Worm (Caenorhabditis elegans) whole organism, L4 larva: ENCODE data around the gene sms-1.

ENCODE experiments used
- F49E8.2 ChIP-seq: sonication (generic microtip); optimal IDR thresholded peaks from 2 replicates; lab custom pipeline; 2016; ENCODE audit warnings: missing compliant biosample characterization, mild to moderate bottlenecking, missing genetic modification characterization, borderline replicate concordance
- Y105C5A.15 ChIP-seq: fragments of 200-800 bp; sonication (Bioruptor generic); IDR thresholded peaks from 2 replicates; pipeline ENCODE4 v1.3.6; 2022; ENCODE audit warnings: missing genetic modification characterization, missing compliant biosample characterization
- ZK546.5 ChIP-seq, 2 experiments: sonication (generic microtip); optimal IDR thresholded peaks; 2 replicates each; lab custom pipeline; 2017; ENCODE audit warnings: missing biosample characterization in 2 of 2, missing genetic modification characterization in 2 of 2
- aha-1 ChIP-seq: fragments of 150-350 bp; peaks from one replicate; lab custom pipeline; 2014; ENCODE audit warnings: missing biosample characterization, missing genetic modification characterization
- aly-2 ChIP-seq: sonication (generic microtip); optimal IDR thresholded peaks from 2 replicates; lab custom pipeline; 2018; ENCODE audit warnings: missing biosample characterization, missing genetic modification characterization
- ama-1 ChIP-seq: fragments of 150-350 bp; optimal IDR thresholded peaks from 2 replicates; lab custom pipeline; 2014; ENCODE audit warnings: inconsistent platforms, mixed read lengths
- arid-1 ChIP-seq: fragments of 200-800 bp; sonication (Bioruptor generic); conservative IDR thresholded peaks from 2 replicates; pipeline ENCODE4 v1.3.6; 2022; ENCODE audit warnings: missing genetic modification reagents, missing genetic modification characterization, missing compliant biosample characterization
- attf-4 ChIP-seq: sonication (generic microtip); optimal IDR thresholded peaks from 3 replicates; lab custom pipeline; 2017; ENCODE audit warnings: missing biosample characterization, missing genetic modification characterization
- cey-2 ChIP-seq: sonication (generic microtip); optimal IDR thresholded peaks from 3 replicates; lab custom pipeline; 2017; ENCODE audit warnings: missing genetic modification characterization, mild to moderate bottlenecking, missing compliant biosample characterization, antibody characterized with exemption, borderline replicate concordance; ENCODE audit not compliant: insufficient read depth
- ctbp-1 ChIP-seq: fragments of 200-800 bp; sonication (Bioruptor generic); IDR thresholded peaks from 2 replicates; pipeline ENCODE4 v1.3.6; 2022; ENCODE audit warnings: missing genetic modification reagents, missing genetic modification characterization, missing compliant biosample characterization
- daf-16 ChIP-seq, 3 experiments: sonication (generic microtip); optimal IDR thresholded peaks; 2 replicates each; lab custom pipeline; 2016 to 2017; ENCODE audit warnings: missing genetic modification characterization in 3 of 3, missing genetic modification reagents in 3 of 3, mild to moderate bottlenecking in 2 of 3, missing compliant biosample characterization in 2 of 3, missing biosample characterization in 1 of 3, moderate library complexity in 1 of 3
- daf-19 ChIP-seq: fragments of 200-800 bp; sonication (Bioruptor generic); conservative IDR thresholded peaks from 2 replicates; pipeline ENCODE4 v1.3.6; 2022; ENCODE audit warnings: missing genetic modification characterization, missing compliant biosample characterization
- dmd-6 ChIP-seq: fragments of 200-800 bp; sonication (Bioruptor generic); IDR thresholded peaks from 2 replicates; pipeline ENCODE4 v1.3.6; 2022; ENCODE audit warnings: missing genetic modification reagents, missing genetic modification characterization, missing compliant biosample characterization
- dmd-9 ChIP-seq: fragments of 200-800 bp; sonication (Bioruptor generic); IDR thresholded peaks from 2 replicates; pipeline ENCODE4 v1.3.6; 2022; ENCODE audit warnings: missing genetic modification reagents, missing genetic modification characterization, missing compliant biosample characterization
- dpl-1 ChIP-seq: fragments of 150-350 bp; optimal IDR thresholded peaks from 2 replicates; lab custom pipeline; 2014; ENCODE audit warnings: missing biosample characterization, missing genetic modification reagents, missing genetic modification characterization
- dve-1 ChIP-seq: sonication (generic microtip); optimal IDR thresholded peaks from 2 replicates; lab custom pipeline; 2017; ENCODE audit warnings: antibody characterized with exemption, mild to moderate bottlenecking, missing genetic modification characterization, missing compliant biosample characterization; ENCODE audit not compliant: insufficient read depth
- fkh-10 ChIP-seq: fragments of 150-350 bp; optimal IDR thresholded peaks from 2 replicates; lab custom pipeline; 2014; ENCODE audit warnings: missing biosample characterization, missing genetic modification reagents, missing genetic modification characterization
- gei-8 ChIP-seq: fragments of 200-800 bp; sonication (Bioruptor generic); optimal IDR thresholded peaks from 2 replicates; lab custom pipeline; 2018; ENCODE audit warnings: mild to moderate bottlenecking, missing genetic modification characterization, missing compliant biosample characterization
- hlh-11 ChIP-seq: fragments of 200-800 bp; sonication (Bioruptor generic); optimal IDR thresholded peaks from 2 replicates; lab custom pipeline; 2018; ENCODE audit warnings: mild to moderate bottlenecking, missing genetic modification characterization, missing compliant biosample characterization
- hlh-30 ChIP-seq: sonication (generic microtip); optimal IDR thresholded peaks from 2 replicates; lab custom pipeline; 2017; ENCODE audit warnings: antibody characterized with exemption, mild to moderate bottlenecking, missing genetic modification characterization, missing compliant biosample characterization; ENCODE audit not compliant: insufficient read depth
- hmg-1.1 ChIP-seq: fragments of 200-800 bp; sonication (Bioruptor generic); IDR thresholded peaks from 2 replicates; pipeline ENCODE4 v1.3.6; 2022; ENCODE audit warnings: missing genetic modification reagents, missing genetic modification characterization, missing compliant biosample characterization
- jun-1 ChIP-seq: fragments of 150-350 bp; optimal IDR thresholded peaks from 2 replicates; lab custom pipeline; 2014; ENCODE audit warnings: missing biosample characterization, missing genetic modification reagents, missing genetic modification characterization
- lim-7 ChIP-seq: fragments of 200-800 bp; sonication (Bioruptor generic); IDR thresholded peaks from 2 replicates; pipeline ENCODE4 v1.3.6; 2022; ENCODE audit warnings: missing genetic modification characterization, missing compliant biosample characterization
- lin-38 ChIP-seq: fragments of 200-800 bp; sonication (Bioruptor generic); IDR thresholded peaks from 2 replicates; pipeline ENCODE4 v1.3.6; 2022; ENCODE audit warnings: missing genetic modification reagents, missing genetic modification characterization, missing compliant biosample characterization
- lin-39 ChIP-seq: fragments of 150-350 bp; optimal IDR thresholded peaks from 2 replicates; lab custom pipeline; 2014; ENCODE audit warnings: missing biosample characterization, missing genetic modification reagents, missing genetic modification characterization
- lsy-2 ChIP-seq, 2 experiments: fragments of 150-350 bp in 1 of 2; sonication (generic microtip) in 1 of 2; optimal IDR thresholded peaks; 2 replicates each; lab custom pipeline; 2014 to 2017; ENCODE audit warnings: missing biosample characterization in 2 of 2, missing genetic modification characterization in 2 of 2
- mdl-1 ChIP-seq, 2 experiments: fragments of 150-350 bp in 1 of 2; sonication (generic microtip) in 1 of 2; optimal IDR thresholded peaks; 2 replicates each; lab custom pipeline; 2014 to 2017; ENCODE audit warnings: missing biosample characterization in 2 of 2, missing genetic modification characterization in 2 of 2
- mep-1 ChIP-seq: fragments of 150-350 bp; sonication (generic microtip); optimal IDR thresholded peaks from 3 replicates; lab custom pipeline; 2014; ENCODE audit warnings: missing biosample characterization, missing genetic modification characterization
- mxl-2 ChIP-seq: fragments of 200-800 bp; sonication (Bioruptor generic); conservative IDR thresholded peaks from 2 replicates; pipeline ENCODE4 v1.3.6; 2022; ENCODE audit warnings: missing genetic modification reagents, missing genetic modification characterization, missing compliant biosample characterization
- nhr-11 ChIP-seq: fragments of 150-350 bp; optimal IDR thresholded peaks from 2 replicates; lab custom pipeline; 2014; ENCODE audit warnings: missing biosample characterization, missing genetic modification characterization
- nhr-237 ChIP-seq: sonication (generic microtip); optimal IDR thresholded peaks from 2 replicates; lab custom pipeline; 2017; ENCODE audit warnings: missing biosample characterization, missing genetic modification characterization
- nhr-25 ChIP-seq: sonication (generic microtip); optimal IDR thresholded peaks from 2 replicates; lab custom pipeline; 2017; ENCODE audit warnings: missing genetic modification characterization, mild to moderate bottlenecking, missing compliant biosample characterization, antibody characterized with exemption, moderate library complexity, borderline replicate concordance; ENCODE audit not compliant: insufficient read depth
- nhr-28 ChIP-seq: fragments of 150-350 bp; optimal IDR thresholded peaks from 2 replicates; lab custom pipeline; 2014; ENCODE audit warnings: missing biosample characterization, missing genetic modification characterization
- nhr-41 ChIP-seq: fragments of 200-800 bp; sonication (Bioruptor generic); IDR thresholded peaks from 2 replicates; pipeline ENCODE4 v1.3.6; 2022; ENCODE audit warnings: missing genetic modification reagents, missing genetic modification characterization, missing compliant biosample characterization
- nhr-48 ChIP-seq: sonication (generic microtip); optimal IDR thresholded peaks from 2 replicates; lab custom pipeline; 2016; ENCODE audit warnings: mild to moderate bottlenecking, missing genetic modification characterization, missing compliant biosample characterization
- nhr-76 ChIP-seq: fragments of 150-350 bp; optimal IDR thresholded peaks from 2 replicates; lab custom pipeline; 2014; ENCODE audit warnings: missing biosample characterization, missing genetic modification characterization
- nhr-77 ChIP-seq: fragments of 150-350 bp; optimal IDR thresholded peaks from 2 replicates; lab custom pipeline; 2014; ENCODE audit warnings: missing biosample characterization, missing genetic modification characterization
- rbr-2 ChIP-seq: sonication (generic microtip); optimal IDR thresholded peaks from 2 replicates; lab custom pipeline; 2016; ENCODE audit warnings: missing genotype, missing genetic modification characterization, missing compliant biosample characterization
- saeg-2 ChIP-seq: fragments of 200-800 bp; sonication (Bioruptor generic); IDR thresholded peaks from 2 replicates; pipeline ENCODE4 v1.3.6; 2022; ENCODE audit warnings: missing genetic modification reagents, missing genetic modification characterization, missing compliant biosample characterization
- spr-1 ChIP-seq: sonication (generic microtip); optimal IDR thresholded peaks from 2 replicates; lab custom pipeline; 2016; ENCODE audit warnings: mild to moderate bottlenecking, missing genetic modification characterization, missing compliant biosample characterization
- unc-130 ChIP-seq: sonication (generic microtip); optimal IDR thresholded peaks from 2 replicates; lab custom pipeline; 2016; ENCODE audit warnings: missing genetic modification reagents, missing genetic modification characterization, missing compliant biosample characterization
- unc-62 ChIP-seq, 3 experiments: fragments of 150-350 bp in 1 of 3; sonication (generic microtip); optimal IDR thresholded peaks in 2 of 3; peaks in 1 of 3; 1 replicate in 1 of 3; 2 replicates in 2 of 3; lab custom pipeline; 2014 to 2017; ENCODE audit warnings: missing biosample characterization in 3 of 3, missing genetic modification characterization in 3 of 3, missing genetic modification reagents in 3 of 3, missing genotype in 1 of 3
- zag-1 ChIP-seq: fragments of 150-350 bp; optimal IDR thresholded peaks from 2 replicates; lab custom pipeline; 2014; ENCODE audit warnings: missing biosample characterization, missing genetic modification characterization
- zfp-2 ChIP-seq: sonication (generic microtip); optimal IDR thresholded peaks from 2 replicates; lab custom pipeline; 2016; ENCODE audit warnings: mild to moderate bottlenecking, missing genetic modification characterization, missing compliant biosample characterization

The sms-1 gene

ce11 chrIV:11492345-11492744, 5.6 kb downstream of the sms-1 start:
- TF ChIP-seq rbr-2 (tag; lab: Kevin White, UChicago) (no peak), nhr-28 (peak; percentile 48), nhr-76 (no peak), hlh-30 (tag; lab: Kevin White, UChicago) (peak; percentile 47), daf-19 (no peak), ctbp-1 (GFP tag; lab: Robert Waterston, UW) (no peak), aly-2 (tag; lab: Kevin White, UChicago) (no peak), dmd-6 (GFP tag; lab: Robert Waterston, UW) (peak; percentile 28; the same call in 1 of the 2 replicates), saeg-2 (no peak), nhr-41 (GFP tag; lab: Robert Waterston, UW) (no peak), aha-1 (tag; lab: Kevin White, UChicago) (peak; percentile 83), ZK546.5 (tag; optimal IDR thresholded peaks at IDR 0.05; lab: Kevin White, UChicago) (no peak), zag-1 (tag; lab: Kevin White, UChicago) (no peak), fkh-10 (GFP tag; lab: Kevin White, UChicago) (no peak), dmd-9 (GFP tag; lab: Robert Waterston, UW) (no peak), dpl-1 (no peak), lim-7 (GFP tag; lab: Robert Waterston, UW) (no peak), Y105C5A.15 (no peak), nhr-11 (no peak)

- TF ChIP-seq cey-2 (tag; lab: Kevin White, UChicago): peak; percentile 60
- TF ChIP-seq nhr-25: peak; percentile 21
- peak; percentile 65 for TF ChIP-seq dve-1 (tag; lab: Kevin White, UChicago)
- TF ChIP-seq fkh-10 (GFP tag; lab: Kevin White, UChicago): no peak
- peak; percentile 12 for TF ChIP-seq mep-1 (tag; lab: Kevin White, UChicago)
- no peak for TF ChIP-seq nhr-41 (GFP tag; lab: Robert Waterston, UW)
- peak; percentile 72 for TF ChIP-seq nhr-48 (tag; lab: Kevin White, UChicago)
- 0 out of 2 replicates have a peak, but pooled peaks have one; percentile 19 for TF ChIP-seq lin-38 (GFP tag; lab: Robert Waterston, UW)
- TF ChIP-seq ama-1 (lab: Kevin White, UChicago): no peak
- TF ChIP-seq mdl-1 (tag; optimal IDR thresholded peaks at IDR 0.05; lab: Kevin White, UChicago): peak in 1 of 2 experiments; percentile 52
- no peak for TF ChIP-seq nhr-77
- peak; percentile 49 for TF ChIP-seq dmd-6 (GFP tag; lab: Robert Waterston, UW)
- TF ChIP-seq nhr-28: peak; percentile 92
- TF ChIP-seq ctbp-1 (GFP tag; lab: Robert Waterston, UW): no peak
- TF ChIP-seq hlh-30 (tag; lab: Kevin White, UChicago): peak; percentile 45
- TF ChIP-seq nhr-76: peak; percentile 19
- TF ChIP-seq spr-1 (tag; lab: Kevin White, UChicago): peak; percentile 56
- 0 out of 2 replicates have a peak, but pooled peaks have one; percentile 25 for TF ChIP-seq hmg-1.1 (GFP tag; lab: Robert Waterston, UW)
- peak; percentile 82 for TF ChIP-seq hlh-11 (tag; lab: Kevin White, UChicago)
- TF ChIP-seq lsy-2 (tag; optimal IDR thresholded peaks at IDR 0.05; lab: Kevin White, UChicago): peak in 1 of 2 experiments; percentile 46
Observed at ce11 chrIV:11491422-11491821, 6.6 kb downstream of the sms-1 start.

ce11 chrIV:11489610-11490339, 8.2 kb downstream of the sms-1 start:
- TF ChIP-seq unc-130: no peak
- TF ChIP-seq arid-1 (GFP tag; lab: Robert Waterston, UW): no peak
- no peak for TF ChIP-seq attf-4 (tag; lab: Kevin White, UChicago)
- TF ChIP-seq nhr-237 (tag; lab: Kevin White, UChicago): no peak
- TF ChIP-seq dmd-6 (GFP tag; lab: Robert Waterston, UW): peak; percentile 32; the same call in 1 of the 2 replicates
- no peak for TF ChIP-seq lin-39 (tag; lab: Kevin White, UChicago)
- no peak for TF ChIP-seq gei-8 (GFP tag; lab: Kevin White, UChicago)
- no peak for TF ChIP-seq jun-1 (tag; lab: Kevin White, UChicago)
- no peak for TF ChIP-seq ZK546.5 (tag; optimal IDR thresholded peaks at IDR 0.05; lab: Kevin White, UChicago)
- 0 out of 2 replicates have a peak, but pooled peaks have one; percentile 18 for TF ChIP-seq hmg-1.1 (GFP tag; lab: Robert Waterston, UW)
- TF ChIP-seq mxl-2 (GFP tag; lab: Robert Waterston, UW): no peak
- TF ChIP-seq F49E8.2: no peak
- peak in 1 of 2 experiments; percentile 95 for TF ChIP-seq unc-62 (GFP tag; optimal IDR thresholded peaks at IDR 0.05 in 1 of 2; lab: Kevin White, UChicago)
- TF ChIP-seq unc-62 (tag; optimal IDR thresholded peaks at IDR 0.05; lab: Kevin White, UChicago): no peak
- TF ChIP-seq dmd-9 (GFP tag; lab: Robert Waterston, UW): no peak
- peak in 1 of 2 experiments; percentile 46 for TF ChIP-seq daf-16 (GFP tag; optimal IDR thresholded peaks at IDR 0.05; lab: Kevin White, UChicago)
- TF ChIP-seq daf-16 (tag; optimal IDR thresholded peaks at IDR 0.05; lab: Kevin White, UChicago): no peak
- TF ChIP-seq nhr-25: peak; percentile 66
- TF ChIP-seq zfp-2 (tag; lab: Kevin White, UChicago): no peak
- TF ChIP-seq lin-38 (GFP tag; lab: Robert Waterston, UW): peak; percentile 22; the same call in 1 of the 2 replicates
- TF ChIP-seq hlh-11 (tag; lab: Kevin White, UChicago): peak; percentile 49
